Worm (Caenorhabditis elegans): ENCODE results near the gene B0001.8.
"Not testable (repeated sequence)": the region's sequence is repeated elsewhere in the genome, so short reads cannot be mapped to it uniquely, and the experiment has no call there.

B0001.8 gene

ce11 chrIV:12143231-12143630 is 2.4 kb upstream of the B0001.8 start, which contains the start of gene B0001.5:
TSS of gene B0001.5 (minus strand) at chrIV:12143331.
- TF ChIP-seq nhr-23 (tag; optimal IDR thresholded peaks at IDR 0.05) (no peak), elt-1 (tag; optimal IDR thresholded peaks at IDR 0.05) (no peak), lin-15B (tag; optimal IDR thresholded peaks at IDR 0.05) (no peak), daf-12 (tag; optimal IDR thresholded peaks at IDR 0.05) (no peak), tbx-2 (tag; optimal IDR thresholded peaks at IDR 0.05) (no peak), fkh-10 (GFP tag; optimal IDR thresholded peaks at IDR 0.05) (no peak), nhr-25 (tag; optimal IDR thresholded peaks at IDR 0.05) (no peak), fos-1 (tag; optimal IDR thresholded peaks at IDR 0.05) (no peak), nhr-237 (tag; optimal IDR thresholded peaks at IDR 0.05) (no peak), unc-39 (tag; optimal IDR thresholded peaks at IDR 0.05) (no peak)

ce11 chrIV:12138093-12138492 is 2.8 kb downstream of the B0001.8 start, which contains the start of gene B0001.4:
TSS of gene B0001.4 (minus strand) at chrIV:12138193.
- not testable (repeated sequence) for TF ChIP-seq jun-1, zag-1, pqm-1 (tag; optimal IDR thresholded peaks at IDR 0.05)

- no peak for TF ChIP-seq skn-1 (tag; optimal IDR thresholded peaks at IDR 0.05)
- no peak for TF ChIP-seq ceh-82 (tag; optimal IDR thresholded peaks at IDR 0.05)
- TF ChIP-seq nhr-11 (tag; optimal IDR thresholded peaks at IDR 0.05): no peak
- no peak for TF ChIP-seq ama-1 (optimal IDR thresholded peaks at IDR 0.05)
- TF ChIP-seq pqm-1 (tag; optimal IDR thresholded peaks at IDR 0.05): no peak
- TF ChIP-seq lin-39 (tag; optimal IDR thresholded peaks at IDR 0.05): no peak
Observed at ce11 chrIV:12134991-12135390, 5.9 kb downstream of the B0001.8 start.

- no peak for TF ChIP-seq pha-4 (tag; optimal IDR thresholded peaks at IDR 0.05)
- no peak for TF ChIP-seq nhr-25 (tag; optimal IDR thresholded peaks at IDR 0.05)
- no peak for TF ChIP-seq ceh-28 (tag; optimal IDR thresholded peaks at IDR 0.05)
- TF ChIP-seq aly-2 (tag; optimal IDR thresholded peaks at IDR 0.05): no peak
- TF ChIP-seq jun-1 (tag; optimal IDR thresholded peaks at IDR 0.05): no peak
- TF ChIP-seq mdl-1 (tag; optimal IDR thresholded peaks at IDR 0.05): no peak
- no peak for TF ChIP-seq nhr-237 (tag; optimal IDR thresholded peaks at IDR 0.05)
- no peak for TF ChIP-seq elt-1 (tag; optimal IDR thresholded peaks at IDR 0.05)
- no peak for TF ChIP-seq nhr-11 (tag; optimal IDR thresholded peaks at IDR 0.05)
- no peak for TF ChIP-seq ceh-16 (tag; optimal IDR thresholded peaks at IDR 0.05)
- no peak for TF ChIP-seq nhr-77 (tag; optimal IDR thresholded peaks at IDR 0.05)
- no peak for TF ChIP-seq sea-2 (GFP tag; optimal IDR thresholded peaks at IDR 0.05)
- no peak for TF ChIP-seq zag-1 (tag; optimal IDR thresholded peaks at IDR 0.05)
Observed at ce11 chrIV:12133776-12134175, 7.1 kb downstream of the B0001.8 start.

ce11 chrIV:12131308-12132072 is 9.4 kb downstream of the B0001.8 start:
- no peak for TF ChIP-seq nhr-67 (tag; optimal IDR thresholded peaks at IDR 0.05)
- no peak for TF ChIP-seq nhr-23 (tag; optimal IDR thresholded peaks at IDR 0.05)
- TF ChIP-seq elt-3 (tag; optimal IDR thresholded peaks at IDR 0.05): no peak
- TF ChIP-seq nhr-12 (tag; optimal IDR thresholded peaks at IDR 0.05): no peak
- TF ChIP-seq egl-27 (tag; optimal IDR thresholded peaks at IDR 0.05): no peak
- TF ChIP-seq mml-1 (tag; optimal IDR thresholded peaks at IDR 0.05): no peak
- no peak for TF ChIP-seq snpc-4 (tag; optimal IDR thresholded peaks at IDR 0.05)
- TF ChIP-seq zag-1 (tag; optimal IDR thresholded peaks at IDR 0.05): no peak
- TF ChIP-seq unc-62 (GFP tag; optimal IDR thresholded peaks at IDR 0.05): no peak
- TF ChIP-seq mdl-1 (tag; optimal IDR thresholded peaks at IDR 0.05): no peak
- TF ChIP-seq nfya-1 (tag; optimal IDR thresholded peaks at IDR 0.05; ENCODE audit: insufficient read depth): no peak
- no peak for TF ChIP-seq ama-1 (optimal IDR thresholded peaks at IDR 0.05)
- TF ChIP-seq ceh-9 (tag; optimal IDR thresholded peaks at IDR 0.05): no peak
- no peak for TF ChIP-seq aly-2 (tag; optimal IDR thresholded peaks at IDR 0.05)
- TF ChIP-seq daf-12 (tag; optimal IDR thresholded peaks at IDR 0.05): no peak
- TF ChIP-seq nhr-237 (tag; optimal IDR thresholded peaks at IDR 0.05): no peak
- no peak for TF ChIP-seq nhr-77 (tag; optimal IDR thresholded peaks at IDR 0.05)
- no peak for TF ChIP-seq lsy-12 (tag; optimal IDR thresholded peaks at IDR 0.05)

Data from whole organism, L3 larva.